Fruit fly (Drosophila melanogaster): ENCODE results near the gene Jhbp2.

Gene Jhbp2

dm6 chr3R:4951764-4952570 is 9.2 kb downstream of the Jhbp2 start:
- TF ChIP-seq sage (GFP tag; optimal IDR thresholded peaks at IDR 0.05) (no peak), Dif (GFP tag; optimal IDR thresholded peaks at IDR 0.05; ENCODE audit: partially characterized antibody) (peak; percentile 53), Hr83 (GFP tag; optimal IDR thresholded peaks at IDR 0.05; ENCODE audit: poor library complexity, severe bottlenecking) (no peak), Jra (GFP tag; optimal IDR thresholded peaks at IDR 0.05) (peak; percentile 21), N (GFP tag; optimal IDR thresholded peaks at IDR 0.05) (peak; percentile 74), CrebA (GFP tag; optimal IDR thresholded peaks at IDR 0.05; ENCODE audit: borderline replicate concordance) (peak; percentile 76), Hnf4 (GFP tag; optimal IDR thresholded peaks at IDR 0.05) (peak; percentile 32), Rel (GFP tag; optimal IDR thresholded peaks at IDR 0.05) (no peak), Rel (tag; optimal IDR thresholded peaks at IDR 0.05) (peak; percentile 73), dl (GFP tag; optimal IDR thresholded peaks at IDR 0.05; ENCODE audit: insufficient read depth in 1 of 2, partially characterized antibody in 2 of 2) (peak in 1 of 2 experiments; percentile 8), h (GFP tag; optimal IDR thresholded peaks at IDR 0.05) (peak; percentile 64), HLH106 (tag; optimal IDR thresholded peaks at IDR 0.05) (no peak), rgr (GFP tag; optimal IDR thresholded peaks at IDR 0.05) (peak; percentile 18), br (GFP tag; optimal IDR thresholded peaks at IDR 0.05) (peak; percentile 23)

- TF ChIP-seq rgr (GFP tag; optimal IDR thresholded peaks at IDR 0.05) (no peak), dl (GFP tag; optimal IDR thresholded peaks at IDR 0.05; ENCODE audit: insufficient read depth in 1 of 2, partially characterized antibody in 2 of 2) (no peak), CG9705 (GFP tag; optimal IDR thresholded peaks at IDR 0.05) (no peak), brk (GFP tag; optimal IDR thresholded peaks at IDR 0.05) (no peak), HLH106 (tag; optimal IDR thresholded peaks at IDR 0.05) (no peak), Sp1 (GFP tag; optimal IDR thresholded peaks at IDR 0.05) (no peak), Hr78 (GFP tag; optimal IDR thresholded peaks at IDR 0.05) (no peak), sage (GFP tag; optimal IDR thresholded peaks at IDR 0.05) (no peak), tai (GFP tag; optimal IDR thresholded peaks at IDR 0.05) (no peak), N (GFP tag; optimal IDR thresholded peaks at IDR 0.05) (no peak), Jra (GFP tag; optimal IDR thresholded peaks at IDR 0.05) (no peak), CG32264 (GFP tag; optimal IDR thresholded peaks at IDR 0.05) (no peak), Mio (GFP tag; optimal IDR thresholded peaks at IDR 0.05) (no peak), ey (GFP tag; optimal IDR thresholded peaks at IDR 0.05) (no peak)
These were observed 13.4 kb downstream of the Jhbp2 start for dm6 chr3R:4947732-4948131.

dm6 chr3R:4914439-4914880 is 46.7 kb downstream of the Jhbp2 start:
- TF ChIP-seq HLH106 (tag; optimal IDR thresholded peaks at IDR 0.05), result peak; percentile 6
- TF ChIP-seq OdsH (GFP tag; optimal IDR thresholded peaks at IDR 0.05), result no peak

dm6 chr3R:4913181-4913580 is 48.0 kb downstream of the Jhbp2 start:
- TF ChIP-seq lola (GFP tag; optimal IDR thresholded peaks at IDR 0.05) (no peak), br (GFP tag; optimal IDR thresholded peaks at IDR 0.05) (no peak), HLH106 (tag; optimal IDR thresholded peaks at IDR 0.05) (peak; percentile 5), OdsH (GFP tag; optimal IDR thresholded peaks at IDR 0.05) (peak; percentile 4)

dm6 chr3R:4912130-4912549 is 49.0 kb downstream of the Jhbp2 start:
- peak; percentile 41 for TF ChIP-seq sv (GFP tag; optimal IDR thresholded peaks at IDR 0.05)
- TF ChIP-seq CG32264 (GFP tag; optimal IDR thresholded peaks at IDR 0.05), result peak; percentile 42
- no peak for TF ChIP-seq N (GFP tag; optimal IDR thresholded peaks at IDR 0.05)
- TF ChIP-seq GATAd (GFP tag; optimal IDR thresholded peaks at IDR 0.05), result no peak
- TF ChIP-seq usp (GFP tag; optimal IDR thresholded peaks at IDR 0.05), result no peak
- TF ChIP-seq sage (GFP tag; optimal IDR thresholded peaks at IDR 0.05), result no peak
- no peak for TF ChIP-seq Dif (GFP tag; optimal IDR thresholded peaks at IDR 0.05; ENCODE audit: partially characterized antibody)
- peak; percentile 83 for TF ChIP-seq OdsH (GFP tag; optimal IDR thresholded peaks at IDR 0.05)
- no peak for TF ChIP-seq CrebA (GFP tag; optimal IDR thresholded peaks at IDR 0.05; ENCODE audit: borderline replicate concordance)
- peak; percentile 78 for TF ChIP-seq tai (GFP tag; optimal IDR thresholded peaks at IDR 0.05)
- TF ChIP-seq brk (GFP tag; optimal IDR thresholded peaks at IDR 0.05), result peak; percentile 10
- peak; percentile 75 for TF ChIP-seq Sp1 (GFP tag; optimal IDR thresholded peaks at IDR 0.05)
- no peak for TF ChIP-seq Myc (optimal IDR thresholded peaks at IDR 0.05)
- no peak for TF ChIP-seq jim (GFP tag; optimal IDR thresholded peaks at IDR 0.05)
- TF ChIP-seq CG9705 (GFP tag; optimal IDR thresholded peaks at IDR 0.05), result peak; percentile 10
- TF ChIP-seq foxo (GFP tag; optimal IDR thresholded peaks at IDR 0.05), result peak; percentile 59 to 88
- peak; percentile 83 for TF ChIP-seq ey (GFP tag; optimal IDR thresholded peaks at IDR 0.05)
- TF ChIP-seq Abd-B (GFP tag; optimal IDR thresholded peaks at IDR 0.05), result no peak
- peak; percentile 12 for TF ChIP-seq Mio (GFP tag; optimal IDR thresholded peaks at IDR 0.05)
- TF ChIP-seq Dfd (GFP tag; optimal IDR thresholded peaks at IDR 0.05), result no peak
- peak; percentile 87 for TF ChIP-seq br (GFP tag; optimal IDR thresholded peaks at IDR 0.05)
- peak; percentile 77 for TF ChIP-seq woc (GFP tag; optimal IDR thresholded peaks at IDR 0.05)
- TF ChIP-seq dsf (GFP tag; optimal IDR thresholded peaks at IDR 0.05; ENCODE audit: borderline replicate concordance), result no peak
- TF ChIP-seq Vsx2 (GFP tag; optimal IDR thresholded peaks at IDR 0.05; ENCODE audit: partially characterized antibody), result no peak
- peak; percentile 79 for TF ChIP-seq HLH106 (tag; optimal IDR thresholded peaks at IDR 0.05)
- TF ChIP-seq psq (GFP tag; optimal IDR thresholded peaks at IDR 0.05), result peak; percentile 76
- TF ChIP-seq rgr (GFP tag; optimal IDR thresholded peaks at IDR 0.05), result peak; percentile 82
- peak; percentile 56 for TF ChIP-seq dmrt93B (GFP tag; optimal IDR thresholded peaks at IDR 0.05)
- no peak for TF ChIP-seq pan (optimal IDR thresholded peaks at IDR 0.05)
- no peak for TF ChIP-seq dl (GFP tag; optimal IDR thresholded peaks at IDR 0.05; ENCODE audit: insufficient read depth in 1 of 2, partially characterized antibody in 2 of 2)

Data from whole organism, wandering third instar larva.